Worm (Caenorhabditis elegans) whole organism, L2 larva: ENCODE measurements around the gene ptp-5.2.

ENCODE experiments used
- blmp-1 ChIP-seq: sonication (generic microtip); optimal IDR thresholded peaks from 2 replicates; lab custom pipeline; 2017; ENCODE audit warnings: missing genetic modification characterization, mild to moderate bottlenecking, missing compliant biosample characterization, antibody characterized with exemption, moderate library complexity; ENCODE audit not compliant: insufficient read depth
- nhr-237 ChIP-seq: fragments of 150-350 bp; optimal IDR thresholded peaks from 2 replicates; lab custom pipeline; 2014; ENCODE audit warnings: missing biosample characterization, missing genetic modification characterization
- nhr-25 ChIP-seq: fragments of 150-350 bp; sonication (generic microtip); optimal IDR thresholded peaks from 3 replicates; lab custom pipeline; 2014; ENCODE audit warnings: missing biosample characterization, missing genetic modification characterization
- nhr-6 ChIP-seq: fragments of 150-350 bp; optimal IDR thresholded peaks from 2 replicates; lab custom pipeline; 2014; ENCODE audit warnings: missing biosample characterization, missing genetic modification characterization
- nhr-77 ChIP-seq: fragments of 150-350 bp; optimal IDR thresholded peaks from 2 replicates; lab custom pipeline; 2014; ENCODE audit warnings: missing biosample characterization, missing genetic modification characterization
- skn-1 ChIP-seq: sonication (generic microtip); optimal IDR thresholded peaks from 2 replicates; lab custom pipeline; 2017; ENCODE audit warnings: missing biosample characterization, missing genetic modification characterization
- snpc-4 ChIP-seq: fragments of 150-350 bp; optimal IDR thresholded peaks from 2 replicates; lab custom pipeline; 2014; ENCODE audit warnings: missing biosample characterization, missing genetic modification characterization
- unc-62 ChIP-seq: fragments of 150-350 bp; optimal IDR thresholded peaks from 2 replicates; lab custom pipeline; 2014; ENCODE audit warnings: missing biosample characterization, missing genetic modification reagents, missing genetic modification characterization

DNA sequence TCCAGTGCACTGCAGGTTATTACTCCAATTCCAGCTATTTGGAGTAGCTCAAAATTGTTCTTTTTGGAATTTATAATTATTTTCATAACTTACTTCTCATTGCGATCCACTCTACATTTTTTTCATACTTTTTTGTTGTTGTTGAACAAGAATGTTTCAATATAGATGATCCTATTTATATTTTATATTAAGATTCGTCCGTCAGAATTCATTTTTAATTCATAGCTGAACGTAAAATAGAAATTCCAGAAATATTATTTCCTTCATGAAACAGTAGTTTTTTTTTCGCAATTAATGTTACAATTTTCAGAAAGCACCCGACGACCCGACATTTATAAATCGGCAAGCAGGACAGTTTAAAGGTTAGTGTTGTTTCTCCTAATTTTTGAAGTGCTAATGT is 32.5 kb downstream of the ptp-5.2 start, which contains the start of gene Y57G11C.42:
- TF ChIP-seq nhr-25 = no peak
- no peak for TF ChIP-seq snpc-4
- TF ChIP-seq nhr-6 = no peak
- no peak for TF ChIP-seq unc-62 (GFP tag; lab: Kevin White, UChicago)
- TF ChIP-seq blmp-1 (tag; lab: Kevin White, UChicago) = no peak
- no peak for TF ChIP-seq nhr-77 (tag; lab: Kevin White, UChicago)
- TF ChIP-seq nhr-237 (tag; lab: Kevin White, UChicago) = no peak
- no peak for TF ChIP-seq skn-1 (tag; lab: Kevin White, UChicago)
